Worm (Caenorhabditis elegans): ENCODE data around the gene F19G12.9.

The F19G12.9 gene

ce11 chrX:1468057-1468456, 49.0 kb downstream of the F19G12.9 start:
- TF ChIP-seq elt-1 (tag; optimal IDR thresholded peaks at IDR 0.05), result no peak
- TF ChIP-seq egl-27 (tag; optimal IDR thresholded peaks at IDR 0.05), result no peak
- no peak for TF ChIP-seq nhr-21 (tag; optimal IDR thresholded peaks at IDR 0.05)
- no peak for TF ChIP-seq lsy-2 (tag; optimal IDR thresholded peaks at IDR 0.05)
- no peak for TF ChIP-seq elt-3 (tag; optimal IDR thresholded peaks at IDR 0.05)
- TF ChIP-seq mab-5 (tag; optimal IDR thresholded peaks at IDR 0.05), result no peak
- no peak for TF ChIP-seq ztf-1 (GFP tag; conservative IDR thresholded peaks at IDR 0.05)
- no peak for TF ChIP-seq peb-1 (tag; optimal IDR thresholded peaks at IDR 0.05)
- TF ChIP-seq nhr-77 (tag; optimal IDR thresholded peaks at IDR 0.05), result no peak
- no peak for TF ChIP-seq fos-1 (tag; optimal IDR thresholded peaks at IDR 0.05)
- no peak for TF ChIP-seq blmp-1 (tag; optimal IDR thresholded peaks at IDR 0.05; ENCODE audit: insufficient read depth)
- no peak for TF ChIP-seq nhr-25 (tag; optimal IDR thresholded peaks at IDR 0.05)
- no peak for TF ChIP-seq crh-2 (tag; optimal IDR thresholded peaks at IDR 0.05)
- no peak for TF ChIP-seq aly-2 (tag; optimal IDR thresholded peaks at IDR 0.05)
- TF ChIP-seq ztf-11 (tag; optimal IDR thresholded peaks at IDR 0.05), result no peak

Data from whole organism, L2 larva.